Fruit fly (Drosophila melanogaster) whole organism, embryonic: ENCODE data around the gene CG32243.

Source experiments
- Asciz ChIP-seq: fragments of 200-800 bp; sonication (Bioruptor generic); optimal IDR thresholded peaks from 2 replicates; lab custom pipeline; 2017; ENCODE audit warnings: missing biosample characterization, mild to moderate bottlenecking, missing genetic modification characterization, missing genetic modification reagents
- B-H1 ChIP-seq: fragments of 200-800 bp; sonication (Bioruptor generic); IDR thresholded peaks from 3 replicates; pipeline ENCODE4 v1.3.6; 2022; ENCODE audit warnings: missing biosample characterization, missing genetic modification characterization
- Bgb ChIP-seq: fragments of 200-800 bp; sonication (Bioruptor generic); IDR thresholded peaks from 2 replicates; pipeline ENCODE4 v1.3.6; 2022; ENCODE audit warnings: missing biosample characterization, missing genetic modification characterization; ENCODE audit not compliant: partially characterized antibody
- CG10147 ChIP-seq: fragments of 200-800 bp; sonication (Bioruptor generic); optimal IDR thresholded peaks from 2 replicates; lab custom pipeline; 2019; ENCODE audit warnings: missing biosample characterization, mild to moderate bottlenecking, missing genetic modification characterization, moderate library complexity
- CG10462 ChIP-seq: fragments of 200-800 bp; sonication (Bioruptor generic); optimal IDR thresholded peaks from 2 replicates; lab custom pipeline; 2016; ENCODE audit warnings: missing biosample characterization, missing genetic modification characterization
- CG12769 ChIP-seq: fragments of 200-800 bp; sonication (Bioruptor generic); optimal IDR thresholded peaks from 2 replicates; lab custom pipeline; 2019; ENCODE audit warnings: missing biosample characterization, mild to moderate bottlenecking, missing genetic modification characterization, moderate library complexity
- CG14014 ChIP-seq: fragments of 200-800 bp; sonication (Bioruptor generic); IDR thresholded peaks from 2 replicates; pipeline ENCODE4 v1.3.6; 2022; ENCODE audit warnings: missing biosample characterization, missing genetic modification characterization
- CG14441 ChIP-seq: fragments of 200-800 bp; sonication (Bioruptor generic); IDR thresholded peaks from 2 replicates; pipeline ENCODE4 v1.3.6; 2022; ENCODE audit warnings: missing biosample characterization, missing genetic modification characterization
- CG15514 ChIP-seq: fragments of 200-800 bp; sonication (Bioruptor generic); optimal IDR thresholded peaks from 3 replicates; lab custom pipeline; 2017; ENCODE audit warnings: missing biosample characterization, missing genetic modification characterization, mild to moderate bottlenecking, moderate library complexity, missing genetic modification reagents
- CG1603 ChIP-seq: fragments of 200-800 bp; sonication (Bioruptor generic); optimal IDR thresholded peaks from 2 replicates; lab custom pipeline; 2019; ENCODE audit warnings: missing biosample characterization, mild to moderate bottlenecking, missing genetic modification characterization, moderate library complexity
- CG2678 ChIP-seq: fragments of 200-800 bp; sonication (Bioruptor generic); optimal IDR thresholded peaks from 3 replicates; lab custom pipeline; 2019; ENCODE audit warnings: missing biosample characterization, mild to moderate bottlenecking, missing genetic modification characterization, moderate library complexity
- CG31224 ChIP-seq: fragments of 200-800 bp; sonication (Bioruptor generic); IDR thresholded peaks from 2 replicates; pipeline ENCODE4 v1.3.6; 2022; ENCODE audit warnings: missing biosample characterization, missing genetic modification characterization
- CG3163 ChIP-seq: fragments of 200-800 bp; sonication (Bioruptor generic); optimal IDR thresholded peaks from 3 replicates; lab custom pipeline; 2016; ENCODE audit warnings: missing biosample characterization, missing genetic modification characterization
- CG32767 ChIP-seq: fragments of 200-800 bp; sonication (Bioruptor generic); IDR thresholded peaks from 2 replicates; pipeline ENCODE4 v1.3.6; 2022; ENCODE audit warnings: missing biosample characterization, missing genetic modification characterization
- CG33557 ChIP-seq: fragments of 200-800 bp; sonication (Bioruptor generic); optimal IDR thresholded peaks from 2 replicates; lab custom pipeline; 2019; ENCODE audit warnings: missing biosample characterization, mild to moderate bottlenecking, missing genetic modification characterization, moderate library complexity
- CG4360 ChIP-seq: fragments of 200-800 bp; sonication (Bioruptor generic); IDR thresholded peaks from 2 replicates; pipeline ENCODE4 v1.3.6; 2022; ENCODE audit warnings: missing biosample characterization, missing genetic modification characterization
- CG4617 ChIP-seq: fragments of 200-800 bp; sonication (Bioruptor generic); optimal IDR thresholded peaks from 3 replicates; lab custom pipeline; 2016; ENCODE audit warnings: missing biosample characterization, missing genetic modification characterization, borderline replicate concordance
- CG4854 ChIP-seq: fragments of 200-800 bp; sonication (Bioruptor generic); optimal IDR thresholded peaks from 2 replicates; lab custom pipeline; 2016; ENCODE audit warnings: missing biosample characterization, missing genetic modification characterization, inconsistent platforms
- CG6254 ChIP-seq: fragments of 200-800 bp; sonication (Bioruptor generic); optimal IDR thresholded peaks from 3 replicates; lab custom pipeline; 2017; ENCODE audit warnings: mild to moderate bottlenecking, missing biosample characterization, missing genetic modification reagents, missing genetic modification characterization
- CG6272 ChIP-seq: fragments of 200-800 bp; sonication (Bioruptor generic); IDR thresholded peaks from 2 replicates; pipeline ENCODE4 v1.3.6; 2022; ENCODE audit warnings: missing biosample characterization, missing genetic modification characterization
- CG6791 ChIP-seq: fragments of 200-800 bp; sonication (Bioruptor generic); IDR thresholded peaks from 3 replicates; pipeline ENCODE4 v1.3.6; 2022; ENCODE audit warnings: missing biosample characterization, missing genetic modification characterization; ENCODE audit not compliant: partially characterized antibody
- CG6813 ChIP-seq: fragments of 200-800 bp; sonication (Bioruptor generic); optimal IDR thresholded peaks from 2 replicates; lab custom pipeline; 2017; ENCODE audit warnings: missing biosample characterization, missing genetic modification characterization, mild to moderate bottlenecking, moderate library complexity, missing genetic modification reagents
- CG7928 ChIP-seq: fragments of 200-800 bp; sonication (Bioruptor generic); optimal IDR thresholded peaks from 2 replicates; lab custom pipeline; 2017; ENCODE audit warnings: missing biosample characterization, mild to moderate bottlenecking, missing genetic modification characterization
- CG8290 ChIP-seq, 3 experiments: fragments of 200-800 bp; sonication (Bioruptor generic); optimal IDR thresholded peaks; 2 replicates each; lab custom pipeline; 2016 to 2019; ENCODE audit warnings: missing biosample characterization in 3 of 3, missing genetic modification characterization in 3 of 3, mild to moderate bottlenecking in 2 of 3, moderate library complexity in 1 of 3
- Dip3 ChIP-seq: fragments of 200-800 bp; sonication (Bioruptor generic); optimal IDR thresholded peaks from 3 replicates; lab custom pipeline; 2016; ENCODE audit warnings: missing biosample characterization, missing genetic modification characterization
- Fer2 ChIP-seq: fragments of 200-800 bp; sonication (Bioruptor generic); optimal IDR thresholded peaks from 2 replicates; lab custom pipeline; 2018; ENCODE audit warnings: missing biosample characterization, mild to moderate bottlenecking, missing genetic modification characterization, moderate library complexity
- Hsf ChIP-seq: fragments of 200-800 bp; sonication (Bioruptor generic); optimal IDR thresholded peaks from 3 replicates; lab custom pipeline; 2016; ENCODE audit warnings: missing biosample characterization, missing genetic modification characterization
- Pdp1 ChIP-seq, 2 experiments: fragments of 200-800 bp; sonication (Bioruptor generic); optimal IDR thresholded peaks; 3 replicates each; lab custom pipeline; 2016; ENCODE audit warnings: missing biosample characterization in 2 of 2, missing genetic modification characterization in 2 of 2, mild to moderate bottlenecking in 1 of 2, moderate library complexity in 1 of 2
- Rx ChIP-seq: fragments of 200-800 bp; sonication (Bioruptor generic); IDR thresholded peaks from 2 replicates; pipeline ENCODE4 v1.3.6; 2022; ENCODE audit warnings: missing biosample characterization, missing genetic modification characterization
- Sry-β ChIP-seq: fragments of 200-800 bp; sonication (Bioruptor generic); optimal IDR thresholded peaks from 2 replicates; lab custom pipeline; 2018; ENCODE audit warnings: missing biosample characterization, mild to moderate bottlenecking, missing genetic modification characterization, moderate library complexity
- Vsx1 ChIP-seq: fragments of 200-800 bp; sonication (Bioruptor generic); optimal IDR thresholded peaks from 2 replicates; lab custom pipeline; 2017; ENCODE audit warnings: missing biosample characterization, mild to moderate bottlenecking, missing genetic modification characterization, missing genetic modification reagents
- ase ChIP-seq: fragments of 200-800 bp; sonication (Bioruptor generic); IDR thresholded peaks from 3 replicates; pipeline ENCODE4 v1.3.6; 2022; ENCODE audit warnings: missing biosample characterization, missing genetic modification characterization
- az2 ChIP-seq: fragments of 200-800 bp; sonication (Bioruptor generic); optimal IDR thresholded peaks from 3 replicates; lab custom pipeline; 2016; ENCODE audit warnings: missing biosample characterization, missing genetic modification characterization
- cato ChIP-seq: fragments of 200-800 bp; sonication (Bioruptor generic); optimal IDR thresholded peaks from 2 replicates; lab custom pipeline; 2016; ENCODE audit warnings: missing biosample characterization, missing genetic modification characterization, borderline replicate concordance
- danr ChIP-seq: fragments of 200-800 bp; sonication (Bioruptor generic); IDR thresholded peaks from 2 replicates; pipeline ENCODE4 v1.3.6; 2022; ENCODE audit warnings: missing biosample characterization, missing genetic modification characterization
- fd96Cb ChIP-seq: fragments of 200-800 bp; sonication (Bioruptor generic); optimal IDR thresholded peaks from 2 replicates; lab custom pipeline; 2018; ENCODE audit warnings: missing biosample characterization, mild to moderate bottlenecking, missing genetic modification characterization, moderate library complexity
- gce ChIP-seq: fragments of 200-800 bp; sonication (Bioruptor generic); IDR thresholded peaks from 3 replicates; pipeline ENCODE4 v1.3.6; 2022; ENCODE audit warnings: missing biosample characterization, missing genetic modification characterization
- gsb-n ChIP-seq: fragments of 200-800 bp; sonication (Bioruptor generic); optimal IDR thresholded peaks from 3 replicates; lab custom pipeline; 2018; ENCODE audit warnings: missing biosample characterization, mild to moderate bottlenecking, missing genetic modification characterization
- lov ChIP-seq, 2 experiments: fragments of 200-800 bp in 1 of 2; fragments of >200 bp in 1 of 2; sonication (Bioruptor generic) in 1 of 2; IDR thresholded peaks in 1 of 2; optimal IDR thresholded peaks in 1 of 2; 2 replicates in 1 of 2; 3 replicates in 1 of 2; pipeline versions ENCODE4 v1.3.6 to Lab custom; 2017 to 2022; ENCODE audit warnings: missing biosample characterization in 1 of 2, missing genetic modification characterization in 1 of 2
- pan ChIP-seq, 4 experiments: fragments of >200 bp in 3 of 4; fragments of 200-800 bp in 1 of 4; sonication (Bioruptor generic) in 1 of 4; optimal IDR thresholded peaks in 3 of 4; IDR thresholded peaks in 1 of 4; 2 replicates each; pipeline versions ENCODE4 v1.3.6 to Lab custom; 2017 to 2022; ENCODE audit warnings: missing biosample characterization in 2 of 4, missing genetic modification characterization in 2 of 4, mixed read lengths in 1 of 4
- pfk ChIP-seq: fragments of 200-800 bp; sonication (Bioruptor generic); optimal IDR thresholded peaks from 2 replicates; lab custom pipeline; 2018; ENCODE audit warnings: missing biosample characterization, mild to moderate bottlenecking, missing genetic modification characterization, moderate library complexity
- sima ChIP-seq: fragments of 200-800 bp; sonication (Bioruptor generic); optimal IDR thresholded peaks from 2 replicates; lab custom pipeline; 2016; ENCODE audit warnings: missing biosample characterization, missing genetic modification characterization
- slbo ChIP-seq: fragments of 200-800 bp; sonication (Bioruptor generic); IDR thresholded peaks from 2 replicates; pipeline ENCODE4 v1.3.6; 2022; ENCODE audit warnings: missing biosample characterization, missing genetic modification characterization
- so ChIP-seq: fragments of 200-800 bp; sonication (Bioruptor generic); IDR thresholded peaks from 3 replicates; pipeline ENCODE4 v1.3.6; 2022; ENCODE audit warnings: missing biosample characterization, missing genetic modification characterization
- sug ChIP-seq: fragments of 200-800 bp; optimal IDR thresholded peaks from 2 replicates; lab custom pipeline; 2019; ENCODE audit warnings: missing biosample characterization, mild to moderate bottlenecking, missing genetic modification characterization, moderate library complexity
- trem ChIP-seq: fragments of 200-800 bp; optimal IDR thresholded peaks from 3 replicates; lab custom pipeline; 2019; ENCODE audit warnings: missing biosample characterization, mild to moderate bottlenecking, missing genetic modification characterization, moderate library complexity
- tx ChIP-seq: fragments of 200-800 bp; sonication (Bioruptor generic); optimal IDR thresholded peaks from 2 replicates; lab custom pipeline; 2016; ENCODE audit warnings: missing biosample characterization, missing genetic modification characterization
- zfh1 ChIP-seq: fragments of 200-800 bp; sonication (Bioruptor generic); IDR thresholded peaks from 3 replicates; pipeline ENCODE4 v1.3.6; 2022; ENCODE audit warnings: missing biosample characterization, missing genetic modification characterization

CG32243 gene

DNA sequence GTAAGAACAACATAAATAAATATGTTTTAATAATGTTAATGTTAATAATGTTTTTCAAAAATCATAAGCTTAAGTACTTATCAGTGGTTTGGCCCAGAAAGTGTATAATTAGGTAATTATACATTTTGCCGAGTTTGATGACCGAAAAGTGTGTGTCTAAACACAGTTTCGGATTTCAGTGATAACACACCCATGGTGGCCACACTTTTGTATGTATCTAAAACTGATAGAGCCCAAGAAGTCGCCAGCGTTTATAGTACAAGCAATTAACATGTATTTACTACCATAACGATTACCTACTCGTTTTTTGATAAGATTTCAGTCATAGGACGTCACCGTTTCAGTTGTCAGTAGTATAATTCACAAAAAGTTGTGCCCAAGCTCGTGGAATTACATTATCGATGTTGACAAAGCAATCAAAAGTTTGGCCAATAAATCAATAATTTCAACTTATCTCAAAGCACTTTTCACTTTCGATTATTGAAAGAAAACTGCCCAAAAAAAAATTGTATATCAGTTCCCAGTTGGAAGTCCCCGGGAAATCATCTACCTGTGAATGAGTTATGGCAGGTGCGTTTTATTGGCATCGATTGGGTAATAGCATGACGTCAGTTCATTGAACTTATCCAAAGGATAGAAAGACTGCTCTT lies 9.2 kb upstream of the CG32243 start (continued):
- no peak for TF ChIP-seq fd96Cb
- TF ChIP-seq Bgb (GFP tag; lab: Robert Waterston, UW): no peak
- no peak for TF ChIP-seq Dip3 (GFP tag; lab: Kevin White, UChicago)
- TF ChIP-seq ase (GFP tag; lab: Robert Waterston, UW): no peak
- no peak for TF ChIP-seq CG14014 (GFP tag; lab: Robert Waterston, UW)
- TF ChIP-seq CG4617 (GFP tag; lab: Kevin White, UChicago): no peak
- TF ChIP-seq Hsf: no peak
- no peak for TF ChIP-seq CG8290 (GFP tag; optimal IDR thresholded peaks at IDR 0.05; lab: Kevin White, UChicago)
- TF ChIP-seq CG8290 (tag; optimal IDR thresholded peaks at IDR 0.05; lab: Kevin White, UChicago): peak in 1 of 2 experiments; percentile 9
- TF ChIP-seq trem (tag; lab: Kevin White, UChicago): no peak
- TF ChIP-seq CG6254 (GFP tag; lab: Kevin White, UChicago): no peak
- no peak for TF ChIP-seq Vsx1 (GFP tag; lab: Kevin White, UChicago)
- no peak for TF ChIP-seq CG10147 (GFP tag; lab: Kevin White, UChicago)
- TF ChIP-seq CG15514 (GFP tag; lab: Kevin White, UChicago): no peak
- no peak for TF ChIP-seq pfk (GFP tag; lab: Kevin White, UChicago)
- TF ChIP-seq CG6791 (GFP tag; lab: Robert Waterston, UW): no peak
- no peak for TF ChIP-seq CG14441 (GFP tag; lab: Robert Waterston, UW)
- no peak for TF ChIP-seq CG31224 (GFP tag; lab: Robert Waterston, UW)
- TF ChIP-seq CG2678 (tag; lab: Kevin White, UChicago): peak; percentile 37
- no peak for TF ChIP-seq CG4360
- TF ChIP-seq CG10462: no peak
- TF ChIP-seq tx (GFP tag; lab: Kevin White, UChicago): no peak
- peak; percentile 94 for TF ChIP-seq sug
- TF ChIP-seq Asciz (GFP tag; lab: Kevin White, UChicago): peak; percentile 23
- TF ChIP-seq CG33557 (GFP tag; lab: Kevin White, UChicago): no peak
- TF ChIP-seq CG6813 (GFP tag; lab: Kevin White, UChicago): no peak
- TF ChIP-seq B-H1 (GFP tag; lab: Robert Waterston, UW): no peak
- TF ChIP-seq zfh1 (GFP tag; lab: Robert Waterston, UW): no peak
- no peak for TF ChIP-seq slbo (GFP tag; lab: Robert Waterston, UW)
- TF ChIP-seq CG3163: no peak
- peak; percentile 18 for TF ChIP-seq CG12769 (tag; lab: Kevin White, UChicago)
- no peak for TF ChIP-seq CG7928 (GFP tag; lab: Kevin White, UChicago)
- TF ChIP-seq Pdp1 (GFP tag; optimal IDR thresholded peaks at IDR 0.05; lab: Kevin White, UChicago): peak in 1 of 2 experiments; percentile 27
- no peak for TF ChIP-seq CG6272 (GFP tag; lab: Robert Waterston, UW)
- TF ChIP-seq pan (optimal IDR thresholded peaks at IDR 0.05; lab: Kevin White, UChicago): no peak
- TF ChIP-seq pan (GFP tag; optimal IDR thresholded peaks at IDR 0.05 in 1 of 2, IDR thresholded peaks at IDR 0.05 in 1 of 2): no peak
- TF ChIP-seq gce (GFP tag; lab: Robert Waterston, UW): no peak
- no peak for TF ChIP-seq gsb-n (tag; lab: Kevin White, UChicago)
- TF ChIP-seq lov (optimal IDR thresholded peaks at IDR 0.05; lab: Kevin White, UChicago): no peak
- no peak for TF ChIP-seq lov (GFP tag; IDR thresholded peaks at IDR 0.05; lab: Robert Waterston, UW)
- no peak for TF ChIP-seq CG1603 (tag; lab: Kevin White, UChicago)
- no peak for TF ChIP-seq Sry-β (GFP tag; lab: Kevin White, UChicago)
- no peak for TF ChIP-seq danr (GFP tag; lab: Robert Waterston, UW)
- TF ChIP-seq CG32767 (GFP tag; lab: Robert Waterston, UW): no peak
- no peak for TF ChIP-seq so
- no peak for TF ChIP-seq cato
- TF ChIP-seq az2 (GFP tag; lab: Kevin White, UChicago): no peak
- TF ChIP-seq sima (GFP tag; lab: Kevin White, UChicago): no peak
- TF ChIP-seq CG4854 (GFP tag; lab: Kevin White, UChicago): no peak
- TF ChIP-seq Fer2 (tag; lab: Kevin White, UChicago): no peak
- no peak for TF ChIP-seq Rx (GFP tag; lab: Robert Waterston, UW)
